Fruit fly (Drosophila melanogaster) whole organism, embryonic: Measurements from ENCODE around the gene HDAC6.

Source experiments
- Atf-2 ChIP-seq: fragments of 200-800 bp; sonication (Bioruptor generic); optimal IDR thresholded peaks from 2 replicates; lab custom pipeline; 2016; ENCODE audit warnings: missing biosample characterization, missing genetic modification characterization
- Atf3 ChIP-seq: fragments of 200-800 bp; sonication (Bioruptor generic); optimal IDR thresholded peaks from 3 replicates; lab custom pipeline; 2016; ENCODE audit warnings: missing biosample characterization, missing genetic modification characterization
- CG1024 ChIP-seq: fragments of 200-800 bp; sonication (Bioruptor generic); IDR thresholded peaks from 2 replicates; pipeline ENCODE4 v1.3.6; 2022; ENCODE audit warnings: missing biosample characterization, missing genetic modification characterization
- CG11456 ChIP-seq: fragments of 200-800 bp; sonication (Bioruptor generic); IDR thresholded peaks from 3 replicates; pipeline ENCODE4 v1.3.6; 2022; ENCODE audit warnings: missing biosample characterization, missing genetic modification characterization
- CG12769 ChIP-seq: fragments of 200-800 bp; sonication (Bioruptor generic); optimal IDR thresholded peaks from 2 replicates; lab custom pipeline; 2019; ENCODE audit warnings: missing biosample characterization, mild to moderate bottlenecking, missing genetic modification characterization, moderate library complexity
- CG12942 ChIP-seq: fragments of 200-800 bp; sonication (Bioruptor generic); optimal IDR thresholded peaks from 3 replicates; lab custom pipeline; 2016; ENCODE audit warnings: missing biosample characterization, missing genetic modification characterization
- CG15011 ChIP-seq: fragments of 200-800 bp; sonication (Bioruptor generic); optimal IDR thresholded peaks from 3 replicates; lab custom pipeline; 2018; ENCODE audit warnings: missing biosample characterization, mild to moderate bottlenecking, missing genetic modification characterization
- CG15073 ChIP-seq: fragments of 200-800 bp; sonication (Bioruptor generic); optimal IDR thresholded peaks from 2 replicates; lab custom pipeline; 2016; ENCODE audit warnings: missing biosample characterization, missing genetic modification characterization
- CG1832 ChIP-seq: fragments of 200-800 bp; sonication (Bioruptor generic); optimal IDR thresholded peaks from 2 replicates; lab custom pipeline; 2017; ENCODE audit warnings: missing biosample characterization, mild to moderate bottlenecking, missing genetic modification characterization, inconsistent platforms
- CG18619 ChIP-seq: fragments of 200-800 bp; sonication (Bioruptor generic); optimal IDR thresholded peaks from 3 replicates; lab custom pipeline; 2017; ENCODE audit warnings: missing biosample characterization, mild to moderate bottlenecking, missing genetic modification characterization
- CG2120 ChIP-seq: fragments of 200-800 bp; sonication (Bioruptor generic); optimal IDR thresholded peaks from 3 replicates; lab custom pipeline; 2016; ENCODE audit warnings: missing biosample characterization, missing genetic modification characterization
- CG2678 ChIP-seq: fragments of 200-800 bp; sonication (Bioruptor generic); optimal IDR thresholded peaks from 3 replicates; lab custom pipeline; 2019; ENCODE audit warnings: missing biosample characterization, mild to moderate bottlenecking, missing genetic modification characterization, moderate library complexity
- CG2875 ChIP-seq: fragments of 200-800 bp; sonication (Bioruptor generic); optimal IDR thresholded peaks from 2 replicates; lab custom pipeline; 2017; ENCODE audit warnings: missing biosample characterization, mild to moderate bottlenecking, missing genetic modification characterization, missing genetic modification reagents
- CG4707 ChIP-seq: fragments of 200-800 bp; sonication (Bioruptor generic); optimal IDR thresholded peaks from 2 replicates; lab custom pipeline; 2018; ENCODE audit warnings: missing biosample characterization, mild to moderate bottlenecking, missing genetic modification characterization, moderate library complexity
- CG5245 ChIP-seq: fragments of 200-800 bp; sonication (Bioruptor generic); optimal IDR thresholded peaks from 3 replicates; lab custom pipeline; 2016; ENCODE audit warnings: missing biosample characterization, missing genetic modification characterization
- CG6689 ChIP-seq: fragments of 200-800 bp; sonication (Bioruptor generic); IDR thresholded peaks from 2 replicates; pipeline ENCODE4 v1.3.6; 2022; ENCODE audit warnings: missing biosample characterization, missing genetic modification characterization
- CG7987 ChIP-seq: fragments of 200-800 bp; sonication (Bioruptor generic); optimal IDR thresholded peaks from 2 replicates; lab custom pipeline; 2018; ENCODE audit warnings: missing biosample characterization, mild to moderate bottlenecking, missing genetic modification characterization, moderate library complexity
- CG8281 ChIP-seq: fragments of 200-800 bp; sonication (Bioruptor generic); optimal IDR thresholded peaks from 2 replicates; lab custom pipeline; 2018; ENCODE audit warnings: missing biosample characterization, mild to moderate bottlenecking, missing genetic modification characterization, moderate library complexity
- CG9932 ChIP-seq: fragments of 200-800 bp; sonication (Bioruptor generic); IDR thresholded peaks from 2 replicates; pipeline ENCODE4 v1.3.6; 2022; ENCODE audit warnings: missing biosample characterization, missing genetic modification characterization
- D19B ChIP-seq: fragments of 200-800 bp; sonication (Bioruptor generic); optimal IDR thresholded peaks from 2 replicates; lab custom pipeline; 2017; ENCODE audit warnings: missing biosample characterization, mild to moderate bottlenecking, missing genetic modification characterization
- Dll ChIP-seq: fragments of 200-800 bp; sonication (Bioruptor generic); IDR thresholded peaks from 4 replicates; pipeline ENCODE4 v1.3.6; 2022; ENCODE audit warnings: missing biosample characterization, missing genetic modification characterization; ENCODE audit not compliant: partially characterized antibody
- Max ChIP-seq: fragments of 200-800 bp; sonication (Bioruptor generic); optimal IDR thresholded peaks from 2 replicates; lab custom pipeline; 2016; ENCODE audit warnings: missing biosample characterization, mild to moderate bottlenecking, missing genetic modification characterization
- Med ChIP-seq: fragments of 200-800 bp; sonication (Bioruptor generic); peaks from one replicate; lab custom pipeline; 2016; ENCODE audit warnings: missing biosample characterization, missing genetic modification characterization, mild to moderate bottlenecking, inconsistent platforms, moderate library complexity
- Optix ChIP-seq: fragments of 200-800 bp; sonication (Bioruptor generic); IDR thresholded peaks from 3 replicates; pipeline ENCODE4 v1.3.6; 2022; ENCODE audit warnings: missing biosample characterization, missing genetic modification characterization
- Poxn ChIP-seq: fragments of 200-800 bp; sonication (Bioruptor generic); IDR thresholded peaks from 2 replicates; pipeline ENCODE4 v1.3.6; 2022; ENCODE audit warnings: missing biosample characterization, missing genetic modification characterization
- Sox102F ChIP-seq: fragments of 200-800 bp; sonication (Bioruptor generic); optimal IDR thresholded peaks from 2 replicates; lab custom pipeline; 2018; ENCODE audit warnings: missing biosample characterization, mild to moderate bottlenecking, missing genetic modification characterization, moderate library complexity
- Sry-δ ChIP-seq: fragments of 200-800 bp; sonication (Bioruptor generic); optimal IDR thresholded peaks from 2 replicates; lab custom pipeline; 2016; ENCODE audit warnings: missing biosample characterization, missing genetic modification characterization
- al ChIP-seq: fragments of 200-800 bp; sonication (Bioruptor generic); IDR thresholded peaks from 2 replicates; pipeline ENCODE4 v1.3.6; 2022; ENCODE audit warnings: missing biosample characterization, missing genetic modification characterization
- chinmo ChIP-seq: fragments of 200-800 bp; sonication (Bioruptor generic); IDR thresholded peaks from 4 replicates; pipeline ENCODE4 v1.3.6; 2022; ENCODE audit warnings: missing biosample characterization, missing genetic modification characterization; ENCODE audit not compliant: partially characterized antibody
- dimm ChIP-seq: fragments of 200-800 bp; sonication (Bioruptor generic); IDR thresholded peaks from 2 replicates; pipeline ENCODE4 v1.3.6; 2022; ENCODE audit warnings: missing biosample characterization, missing genetic modification characterization
- ftz-f1 ChIP-seq: fragments of 200-800 bp; sonication (Bioruptor generic); optimal IDR thresholded peaks from 2 replicates; lab custom pipeline; 2016; ENCODE audit warnings: missing biosample characterization, missing genetic modification characterization
- jing ChIP-seq: fragments of 200-800 bp; sonication (Bioruptor generic); optimal IDR thresholded peaks from 2 replicates; lab custom pipeline; 2018; ENCODE audit warnings: missing biosample characterization, mild to moderate bottlenecking, missing genetic modification characterization
- mam ChIP-seq: fragments of 200-800 bp; sonication (Bioruptor generic); optimal IDR thresholded peaks from 3 replicates; lab custom pipeline; 2016; ENCODE audit warnings: missing biosample characterization, missing genetic modification characterization
- onecut ChIP-seq: fragments of 200-800 bp; sonication (Bioruptor generic); IDR thresholded peaks from 2 replicates; pipeline ENCODE4 v1.3.6; 2022; ENCODE audit warnings: missing biosample characterization, missing genetic modification characterization
- prd ChIP-seq, 3 experiments: fragments of >200 bp in 2 of 3; fragments of 200-800 bp in 1 of 3; sonication (Bioruptor generic) in 1 of 3; optimal IDR thresholded peaks in 2 of 3; IDR thresholded peaks in 1 of 3; 2 replicates in 2 of 3; 3 replicates in 1 of 3; pipeline versions ENCODE4 v1.3.6 to Lab custom; 2017 to 2022; ENCODE audit warnings: missing biosample characterization in 1 of 3, missing genetic modification characterization in 1 of 3
- psq ChIP-seq: fragments of 200-800 bp; sonication (Bioruptor generic); optimal IDR thresholded peaks from 2 replicates; lab custom pipeline; 2017; ENCODE audit warnings: missing biosample characterization, missing genetic modification characterization
- row ChIP-seq: fragments of 200-800 bp; sonication (Bioruptor generic); IDR thresholded peaks from 3 replicates; pipeline ENCODE4 v1.3.6; 2022; ENCODE audit warnings: missing biosample characterization, missing genetic modification characterization
- schlank ChIP-seq: fragments of 200-800 bp; sonication (Bioruptor generic); optimal IDR thresholded peaks from 2 replicates; lab custom pipeline; 2018; ENCODE audit warnings: missing biosample characterization, mild to moderate bottlenecking, missing genetic modification characterization
- sd ChIP-seq: fragments of 200-800 bp; sonication (Bioruptor generic); optimal IDR thresholded peaks from 3 replicates; lab custom pipeline; 2018; ENCODE audit warnings: missing biosample characterization, mild to moderate bottlenecking, missing genetic modification characterization, moderate library complexity
- unpg ChIP-seq: fragments of 200-800 bp; sonication (Bioruptor generic); optimal IDR thresholded peaks from 3 replicates; lab custom pipeline; 2018; ENCODE audit warnings: missing biosample characterization, mild to moderate bottlenecking, missing genetic modification characterization, moderate library complexity

Gene HDAC6

dm6 chrX:15298298-15299069 lies 34.6 kb upstream of the HDAC6 start (continued):
- TF ChIP-seq CG15073 (GFP tag; lab: Kevin White, UChicago) (peak; percentile 79), CG6689 (GFP tag; lab: Robert Waterston, UW) (peak; percentile 98), schlank (peak; percentile 90), CG1832 (peak; percentile 87), Poxn (peak; percentile 91), CG11456 (GFP tag; lab: Robert Waterston, UW) (peak; percentile 96), CG7987 (GFP tag; lab: Kevin White, UChicago) (peak; percentile 86), jing (GFP tag; lab: Kevin White, UChicago) (peak; percentile 95), CG2875 (GFP tag; lab: Kevin White, UChicago) (peak; percentile 93), Atf3 (GFP tag; lab: Kevin White, UChicago) (peak; percentile 48), prd (optimal IDR thresholded peaks at IDR 0.05; lab: Kevin White, UChicago) (no peak), prd (GFP tag; IDR thresholded peaks at IDR 0.05; lab: Robert Waterston, UW) (peak; percentile 97), unpg (GFP tag; lab: Kevin White, UChicago) (peak; percentile 97), Max (GFP tag; lab: Kevin White, UChicago) (peak; percentile 95), Dll (GFP tag; lab: Robert Waterston, UW) (no peak), psq (GFP tag; lab: Kevin White, UChicago) (peak; percentile 82), CG1024 (GFP tag; lab: Robert Waterston, UW) (peak; percentile 82), CG12942 (peak; percentile 95), CG5245 (peak; percentile 89), CG18619 (peak; percentile 99), CG8281 (tag; lab: Kevin White, UChicago) (peak; percentile 90)

- TF ChIP-seq chinmo (GFP tag; lab: Robert Waterston, UW) (0 out of 4 replicates have a peak, but pooled peaks have one; percentile 65), ftz-f1 (GFP tag; lab: Kevin White, UChicago) (no peak), Sox102F (GFP tag; lab: Kevin White, UChicago) (peak; percentile 13), Atf-2 (no peak), row (peak; percentile 31; the same call in 2 of the 3 replicates), CG12769 (tag; lab: Kevin White, UChicago) (peak; percentile 20), Sry-δ (no peak), Optix (GFP tag; lab: Robert Waterston, UW) (no peak), CG9932 (0 out of 2 replicates have a peak, but pooled peaks have one; percentile 23), sd (peak; percentile 62), dimm (GFP tag; lab: Robert Waterston, UW) (no peak), al (0 out of 2 replicates have a peak, but pooled peaks have one; percentile 12), CG2120 (peak; percentile 1), D19B (GFP tag; lab: Kevin White, UChicago) (peak; percentile 92), Med (peak; percentile 60), onecut (GFP tag; lab: Robert Waterston, UW) (0 out of 2 replicates have a peak, but pooled peaks have one; percentile 6), mam (GFP tag; lab: Kevin White, UChicago) (peak; percentile 2), CG4707 (no peak), CG15011 (no peak), CG2678 (tag; lab: Kevin White, UChicago) (no peak)
Observed at dm6 chrX:15299927-15300740, 33.0 kb upstream of the HDAC6 start.
